Fruit fly (Drosophila melanogaster) whole organism, embryonic: ENCODE results near the gene CG10581.
A peak's percentile ranks its signal among the peaks of the same experiment; 100 is the strongest.

Source experiments
- Awh ChIP-seq: fragments of 200-800 bp; sonication (Bioruptor generic); IDR thresholded peaks from 2 replicates; pipeline ENCODE4, ENCODE4 v1.3.6; 2022; ENCODE audit warnings: missing biosample characterization, missing genetic modification characterization
- CG10431 ChIP-seq: fragments of 200-800 bp; sonication (Bioruptor generic); optimal IDR thresholded peaks from 3 replicates; lab custom pipeline; 2018; ENCODE audit warnings: missing biosample characterization, mild to moderate bottlenecking, missing genetic modification characterization
- CG10462 ChIP-seq: fragments of 200-800 bp; sonication (Bioruptor generic); optimal IDR thresholded peaks from 2 replicates; lab custom pipeline; 2016; ENCODE audit warnings: missing biosample characterization, missing genetic modification characterization
- CG10979 ChIP-seq: fragments of 200-800 bp; sonication (Bioruptor generic); optimal IDR thresholded peaks from 2 replicates; lab custom pipeline; 2018; ENCODE audit warnings: missing biosample characterization, mild to moderate bottlenecking, missing genetic modification characterization, moderate library complexity
- CG12071 ChIP-seq: fragments of 200-800 bp; sonication (Bioruptor generic); optimal IDR thresholded peaks from 3 replicates; lab custom pipeline; 2018; ENCODE audit warnings: missing biosample characterization, mild to moderate bottlenecking, missing genetic modification characterization
- CG12219 ChIP-seq: fragments of 200-800 bp; sonication (Bioruptor generic); optimal IDR thresholded peaks from 3 replicates; lab custom pipeline; 2018; ENCODE audit warnings: missing biosample characterization, mild to moderate bottlenecking, missing genetic modification characterization
- CG12299 ChIP-seq: fragments of 200-800 bp; sonication (Bioruptor generic); optimal IDR thresholded peaks from 2 replicates; lab custom pipeline; 2018; ENCODE audit warnings: missing biosample characterization, mild to moderate bottlenecking, missing genetic modification characterization
- CG13296 ChIP-seq: fragments of 200-800 bp; sonication (Bioruptor generic); optimal IDR thresholded peaks from 3 replicates; lab custom pipeline; 2018; ENCODE audit warnings: missing biosample characterization, mild to moderate bottlenecking, missing genetic modification characterization
- CG17328 ChIP-seq: fragments of 200-800 bp; sonication (Bioruptor generic); IDR thresholded peaks from 2 replicates; pipeline ENCODE4 v1.3.6; 2022; ENCODE audit warnings: missing biosample characterization, missing genetic modification characterization
- CG18764 ChIP-seq: fragments of 200-800 bp; sonication (Bioruptor generic); optimal IDR thresholded peaks from 3 replicates; lab custom pipeline; 2016; ENCODE audit warnings: missing biosample characterization, missing genetic modification characterization
- CG2712 ChIP-seq: fragments of 200-800 bp; optimal IDR thresholded peaks from 3 replicates; lab custom pipeline; 2019; ENCODE audit warnings: missing biosample characterization, mild to moderate bottlenecking, missing genetic modification characterization, moderate library complexity
- CG2875 ChIP-seq: fragments of 200-800 bp; sonication (Bioruptor generic); optimal IDR thresholded peaks from 2 replicates; lab custom pipeline; 2017; ENCODE audit warnings: missing biosample characterization, mild to moderate bottlenecking, missing genetic modification characterization, missing genetic modification reagents
- CG42726 ChIP-seq: fragments of 200-800 bp; sonication (Bioruptor generic); IDR thresholded peaks from 2 replicates; pipeline ENCODE4 v1.3.6; 2022; ENCODE audit warnings: missing biosample characterization, missing genetic modification characterization; ENCODE audit not compliant: partially characterized antibody
- CG6689 ChIP-seq: fragments of 200-800 bp; sonication (Bioruptor generic); IDR thresholded peaks from 2 replicates; pipeline ENCODE4 v1.3.6; 2022; ENCODE audit warnings: missing biosample characterization, missing genetic modification characterization
- CG7357 ChIP-seq: fragments of 200-800 bp; sonication (Bioruptor generic); IDR thresholded peaks from 3 replicates; pipeline ENCODE4 v1.3.6; 2022; ENCODE audit warnings: missing biosample characterization, missing genetic modification characterization
- CG7372 ChIP-seq: fragments of 200-800 bp; sonication (Bioruptor generic); IDR thresholded peaks from 2 replicates; pipeline ENCODE4 v1.3.6; 2022; ENCODE audit warnings: missing biosample characterization, missing genetic modification characterization
- CG7963 ChIP-seq: fragments of 200-800 bp; sonication (Bioruptor generic); IDR thresholded peaks from 3 replicates; pipeline ENCODE4 v1.3.6; 2022; ENCODE audit warnings: missing biosample characterization, missing genetic modification characterization; ENCODE audit not compliant: partially characterized antibody
- CG8765 ChIP-seq: fragments of 200-800 bp; sonication (Bioruptor generic); IDR thresholded peaks from 2 replicates; pipeline ENCODE4 v1.3.6; 2022; ENCODE audit warnings: missing biosample characterization, missing genetic modification characterization
- CHES-1-like ChIP-seq: fragments of 200-800 bp; sonication (Bioruptor generic); optimal IDR thresholded peaks from 2 replicates; lab custom pipeline; 2016; ENCODE audit warnings: missing biosample characterization, missing genetic modification characterization
- Chrac-16 ChIP-seq: fragments of 200-800 bp; sonication (Bioruptor generic); optimal IDR thresholded peaks from 3 replicates; lab custom pipeline; 2016; ENCODE audit warnings: missing biosample characterization, missing genetic modification characterization
- CkIIα-i1 ChIP-seq: fragments of 200-800 bp; sonication (Bioruptor generic); IDR thresholded peaks from 2 replicates; pipeline ENCODE4 v1.3.6; 2022; ENCODE audit warnings: missing biosample characterization, missing genetic modification characterization
- D19B ChIP-seq: fragments of 200-800 bp; sonication (Bioruptor generic); optimal IDR thresholded peaks from 2 replicates; lab custom pipeline; 2017; ENCODE audit warnings: missing biosample characterization, mild to moderate bottlenecking, missing genetic modification characterization
- Dip3 ChIP-seq: fragments of 200-800 bp; sonication (Bioruptor generic); optimal IDR thresholded peaks from 3 replicates; lab custom pipeline; 2016; ENCODE audit warnings: missing biosample characterization, missing genetic modification characterization
- Doc2 ChIP-seq: fragments of 200-800 bp; sonication (Bioruptor generic); IDR thresholded peaks from 2 replicates; pipeline ENCODE4 v1.3.6; 2022; ENCODE audit warnings: missing biosample characterization, missing genetic modification characterization
- ERR ChIP-seq: fragments of 200-800 bp; sonication (Bioruptor generic); optimal IDR thresholded peaks from 2 replicates; lab custom pipeline; 2016; ENCODE audit warnings: missing biosample characterization, missing genetic modification characterization
- Ets97D ChIP-seq: fragments of 200-800 bp; sonication (Bioruptor generic); optimal IDR thresholded peaks from 3 replicates; lab custom pipeline; 2016; ENCODE audit warnings: missing biosample characterization, missing genetic modification characterization
- HmgD ChIP-seq: fragments of 200-800 bp; sonication (Bioruptor generic); optimal IDR thresholded peaks from 3 replicates; lab custom pipeline; 2016; ENCODE audit warnings: missing biosample characterization, missing genetic modification characterization
- Hsf ChIP-seq: fragments of 200-800 bp; sonication (Bioruptor generic); optimal IDR thresholded peaks from 3 replicates; lab custom pipeline; 2016; ENCODE audit warnings: missing biosample characterization, missing genetic modification characterization
- Mrtf ChIP-seq: fragments of 200-800 bp; sonication (Bioruptor generic); IDR thresholded peaks from 3 replicates; pipeline ENCODE4 v1.3.6; 2022; ENCODE audit warnings: missing biosample characterization, missing genetic modification characterization
- NFAT ChIP-seq: fragments of 200-800 bp; sonication (Bioruptor generic); IDR thresholded peaks from 2 replicates; pipeline ENCODE4 v1.3.6; 2022; ENCODE audit warnings: missing biosample characterization, missing genetic modification characterization
- Neu2 ChIP-seq: fragments of 200-800 bp; sonication (Bioruptor generic); optimal IDR thresholded peaks from 3 replicates; lab custom pipeline; 2016; ENCODE audit warnings: missing biosample characterization, missing genetic modification characterization, borderline replicate concordance
- Ravus ChIP-seq: fragments of 200-800 bp; sonication (Bioruptor generic); IDR thresholded peaks from 2 replicates; pipeline ENCODE4 v1.3.6; 2022; ENCODE audit warnings: missing biosample characterization, missing genetic modification characterization
- Taf1 ChIP-seq: fragments of 200-800 bp; sonication (Bioruptor generic); IDR thresholded peaks from 2 replicates; pipeline ENCODE4 v1.3.6; 2022; ENCODE audit warnings: missing biosample characterization, missing genetic modification characterization
- Trl ChIP-seq, 3 experiments: fragments of >200 bp in 2 of 3; fragments of 200-800 bp in 1 of 3; sonication (Bioruptor generic) in 1 of 3; optimal IDR thresholded peaks; 2 replicates in 1 of 3; 3 replicates in 2 of 3; lab custom pipeline; 2016 to 2017; ENCODE audit warnings: missing biosample characterization in 1 of 3, missing genetic modification characterization in 1 of 3
- Usf ChIP-seq: fragments of 200-800 bp; sonication (Bioruptor generic); optimal IDR thresholded peaks from 2 replicates; lab custom pipeline; 2017; ENCODE audit warnings: missing genotype, missing biosample characterization, missing genetic modification characterization
- ap ChIP-seq: fragments of 200-800 bp; sonication (Bioruptor generic); IDR thresholded peaks from 2 replicates; pipeline ENCODE4 v1.3.6; 2022; ENCODE audit warnings: missing biosample characterization, missing genetic modification characterization
- dmrt99B ChIP-seq: fragments of 200-800 bp; sonication (Bioruptor generic); optimal IDR thresholded peaks from 2 replicates; lab custom pipeline; 2018; ENCODE audit warnings: missing biosample characterization, mild to moderate bottlenecking, missing genetic modification characterization, moderate library complexity
- eve ChIP-seq, 2 experiments: fragments of >200 bp; optimal IDR thresholded peaks; 2 replicates each; lab custom pipeline; 2017; ENCODE audit warnings: missing biosample characterization in 2 of 2, missing genetic modification characterization in 2 of 2
- gcm ChIP-seq: fragments of 200-800 bp; sonication (Bioruptor generic); optimal IDR thresholded peaks from 2 replicates; lab custom pipeline; 2019; ENCODE audit warnings: missing biosample characterization, mild to moderate bottlenecking, missing genetic modification characterization, moderate library complexity
- gfzf ChIP-seq: fragments of 200-800 bp; sonication (Bioruptor generic); optimal IDR thresholded peaks from 2 replicates; lab custom pipeline; 2016; ENCODE audit warnings: missing biosample characterization, mild to moderate bottlenecking, missing genetic modification characterization, moderate library complexity
- ham ChIP-seq: fragments of 200-800 bp; sonication (Bioruptor generic); IDR thresholded peaks from 2 replicates; pipeline ENCODE4 v1.3.6; 2022; ENCODE audit warnings: missing biosample characterization, missing genetic modification characterization
- kni ChIP-seq: fragments of 200-800 bp; sonication (Bioruptor generic); optimal IDR thresholded peaks from 3 replicates; lab custom pipeline; 2017; ENCODE audit warnings: mild to moderate bottlenecking, missing biosample characterization, missing genetic modification reagents, missing genetic modification characterization
- lbe ChIP-seq: fragments of 200-800 bp; sonication (Bioruptor generic); optimal IDR thresholded peaks from 2 replicates; lab custom pipeline; 2016; ENCODE audit warnings: missing biosample characterization, mild to moderate bottlenecking, missing genetic modification characterization
- nerfin-2 ChIP-seq: fragments of 200-800 bp; sonication (Bioruptor generic); IDR thresholded peaks from 2 replicates; pipeline ENCODE4 v1.3.6; 2022; ENCODE audit warnings: missing biosample characterization, missing genetic modification characterization; ENCODE audit not compliant: partially characterized antibody
- rib ChIP-seq: fragments of 200-800 bp; sonication (Bioruptor generic); IDR thresholded peaks from 2 replicates; pipeline ENCODE4 v1.3.6; 2022; ENCODE audit warnings: missing biosample characterization, missing genetic modification characterization
- salm ChIP-seq: fragments of 200-800 bp; sonication (Bioruptor generic); optimal IDR thresholded peaks from 2 replicates; lab custom pipeline; 2018; ENCODE audit warnings: missing biosample characterization, mild to moderate bottlenecking, missing genetic modification characterization
- sens-2 ChIP-seq: fragments of 200-800 bp; sonication (Bioruptor generic); IDR thresholded peaks from 2 replicates; pipeline ENCODE4 v1.3.6; 2022; ENCODE audit warnings: missing biosample characterization, missing genetic modification characterization
- sisA ChIP-seq: fragments of 200-800 bp; sonication (Bioruptor generic); IDR thresholded peaks from 2 replicates; pipeline ENCODE4 v1.3.6; 2022; ENCODE audit warnings: missing biosample characterization, missing genetic modification characterization
- sr ChIP-seq: fragments of 200-800 bp; sonication (Bioruptor generic); IDR thresholded peaks from 3 replicates; pipeline ENCODE4 v1.3.6; 2022; ENCODE audit warnings: missing biosample characterization, missing genetic modification characterization
- tin ChIP-seq: fragments of 200-800 bp; sonication (Bioruptor generic); optimal IDR thresholded peaks from 3 replicates; lab custom pipeline; 2016; ENCODE audit warnings: missing biosample characterization, missing genetic modification characterization
- wek ChIP-seq: fragments of 200-800 bp; sonication (Bioruptor generic); optimal IDR thresholded peaks from 3 replicates; lab custom pipeline; 2018; ENCODE audit warnings: missing biosample characterization, mild to moderate bottlenecking, missing genetic modification characterization, moderate library complexity

The CG10581 gene

DNA sequence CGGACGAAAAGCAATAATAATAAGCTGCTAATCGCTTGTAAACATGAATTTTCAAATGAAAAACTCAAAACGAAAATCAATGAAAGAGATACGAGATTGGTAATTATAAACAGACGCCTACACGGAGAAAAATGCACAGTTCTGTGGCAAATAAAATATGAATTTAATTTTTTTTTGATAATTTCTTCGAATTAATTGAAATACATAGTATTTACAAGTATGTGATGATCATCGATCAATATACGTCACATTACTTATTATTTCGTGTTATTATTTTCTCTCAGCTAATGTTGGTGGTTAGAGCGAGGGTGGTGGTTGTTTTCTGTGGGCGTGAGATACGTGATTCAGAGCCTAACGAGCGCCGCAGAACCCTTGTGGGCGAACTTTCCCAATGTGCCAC is 19.8 kb upstream of the CG10581 start (continued):
- TF ChIP-seq ham (GFP tag; lab: Robert Waterston, UW) (no peak), nerfin-2 (GFP tag; lab: Robert Waterston, UW) (no peak), CG42726 (no peak), Trl (optimal IDR thresholded peaks at IDR 0.05; lab: Kevin White, UChicago) (no peak), Trl (GFP tag; optimal IDR thresholded peaks at IDR 0.05; lab: Kevin White, UChicago) (no peak), CG13296 (GFP tag; lab: Kevin White, UChicago) (peak; percentile 4), Usf (GFP tag; lab: Kevin White, UChicago) (no peak), CG17328 (GFP tag; lab: Robert Waterston, UW) (peak; percentile 78), CG6689 (GFP tag; lab: Robert Waterston, UW) (peak; percentile 81), NFAT (GFP tag; lab: Robert Waterston, UW) (peak; percentile 36; the same call in 1 of the 2 replicates), Ets97D (GFP tag; lab: Kevin White, UChicago) (no peak), Ravus (GFP tag; lab: Robert Waterston, UW) (no peak; the same call in 1 of the 2 replicates), CG7372 (peak; percentile 53; the same call in 1 of the 2 replicates), sens-2 (GFP tag; lab: Robert Waterston, UW) (peak; percentile 68), Mrtf (GFP tag; lab: Robert Waterston, UW) (peak; percentile 47; the same call in 1 of the 3 replicates), CG10462 (peak; percentile 52), Taf1 (peak; percentile 35; the same call in 1 of the 2 replicates), CG7963 (GFP tag; lab: Robert Waterston, UW) (no peak), ERR (GFP tag; lab: Kevin White, UChicago) (no peak), rib (no peak), D19B (GFP tag; lab: Kevin White, UChicago) (no peak), CG18764 (GFP tag; lab: Kevin White, UChicago) (peak; percentile 62), kni (GFP tag; lab: Kevin White, UChicago) (no peak), Doc2 (GFP tag; lab: Robert Waterston, UW) (no peak), Neu2 (GFP tag; lab: Kevin White, UChicago) (no peak), ap (GFP tag; lab: Robert Waterston, UW) (peak; percentile 69; the same call in 1 of the 2 replicates), sisA (GFP tag; lab: Robert Waterston, UW) (peak; percentile 83), CG10979 (tag; lab: Kevin White, UChicago) (peak; percentile 81), sr (peak; percentile 87), CG12299 (tag; lab: Kevin White, UChicago) (peak; percentile 72), HmgD (no peak), lbe (GFP tag; lab: Kevin White, UChicago) (no peak), CkIIα-i1 (GFP tag; lab: Robert Waterston, UW) (no peak), CG2712 (tag; lab: Kevin White, UChicago) (peak; percentile 84), dmrt99B (tag; lab: Kevin White, UChicago) (peak; percentile 87), tin (peak; percentile 75), Awh (peak; percentile 89), CG10431 (GFP tag; lab: Kevin White, UChicago) (no peak), CHES-1-like (GFP tag; lab: Kevin White, UChicago) (peak; percentile 19), salm (peak; percentile 73), Chrac-16 (GFP tag; lab: Kevin White, UChicago) (peak; percentile 50), gfzf (GFP tag; lab: Kevin White, UChicago) (no peak), eve (GFP tag; optimal IDR thresholded peaks at IDR 0.05; lab: Kevin White, UChicago) (peak in 1 of 2 experiments; percentile 84), gcm (GFP tag; lab: Kevin White, UChicago) (peak; percentile 79), CG8765 (GFP tag; lab: Robert Waterston, UW) (no peak), wek (GFP tag; lab: Kevin White, UChicago) (no peak), Dip3 (GFP tag; lab: Kevin White, UChicago) (peak; percentile 39), CG12219 (GFP tag; lab: Kevin White, UChicago) (peak; percentile 63), CG2875 (GFP tag; lab: Kevin White, UChicago) (peak; percentile 56), CG7357 (GFP tag; lab: Robert Waterston, UW) (peak; percentile 39; the same call in 1 of the 3 replicates), CG12071 (GFP tag; lab: Kevin White, UChicago) (peak; percentile 67), Hsf (GFP tag; lab: Kevin White, UChicago) (peak; percentile 76)
